Worm (Caenorhabditis elegans) whole organism, late embryonic: ENCODE data around the gene lido-6.

Source experiments
- C38D4.7 ChIP-seq: fragments of 200-800 bp; sonication (Bioruptor generic); optimal IDR thresholded peaks from 2 replicates; lab custom pipeline; 2018; ENCODE audit warnings: mild to moderate bottlenecking, missing genetic modification characterization, moderate library complexity, missing compliant biosample characterization
- K09A11.1 ChIP-seq: sonication (generic microtip); optimal IDR thresholded peaks from 2 replicates; lab custom pipeline; 2017; ENCODE audit warnings: antibody characterized with exemption, mild to moderate bottlenecking, missing genetic modification characterization, missing compliant biosample characterization; ENCODE audit not compliant: insufficient read depth
- T23F11.4 ChIP-seq: fragments of 200-800 bp; sonication (Bioruptor generic); optimal IDR thresholded peaks from 2 replicates; lab custom pipeline; 2018; ENCODE audit warnings: mild to moderate bottlenecking, missing genetic modification characterization, missing compliant biosample characterization
- ama-1 ChIP-seq: fragments of 150-350 bp; optimal IDR thresholded peaks from 2 replicates; lab custom pipeline; 2014
- ceh-18 ChIP-seq: sonication (generic microtip); optimal IDR thresholded peaks from 2 replicates; lab custom pipeline; 2016; ENCODE audit warnings: missing genetic modification characterization, missing compliant biosample characterization
- ceh-24 ChIP-seq: sonication (generic microtip); optimal IDR thresholded peaks from 2 replicates; lab custom pipeline; 2016; ENCODE audit warnings: mild to moderate bottlenecking, missing genetic modification characterization, missing compliant biosample characterization
- ceh-30 ChIP-seq: fragments of 150-350 bp; optimal IDR thresholded peaks from 2 replicates; lab custom pipeline; 2014; ENCODE audit warnings: missing biosample characterization, missing genetic modification characterization
- ceh-45 ChIP-seq: fragments of 200-800 bp; sonication (Bioruptor generic); IDR thresholded peaks from 2 replicates; pipeline ENCODE4 v1.3.6; 2022; ENCODE audit warnings: missing genetic modification reagents, missing genetic modification characterization, missing compliant biosample characterization
- ceh-48 ChIP-seq: sonication (generic microtip); optimal IDR thresholded peaks from 2 replicates; lab custom pipeline; 2016; ENCODE audit warnings: missing genetic modification characterization, inconsistent platforms, missing compliant biosample characterization
- ceh-9 ChIP-seq: sonication (generic microtip); optimal IDR thresholded peaks from 2 replicates; lab custom pipeline; 2016; ENCODE audit warnings: mild to moderate bottlenecking, missing genetic modification characterization, inconsistent platforms, missing compliant biosample characterization
- che-1 ChIP-seq: sonication (generic microtip); optimal IDR thresholded peaks from 2 replicates; lab custom pipeline; 2016; ENCODE audit warnings: mild to moderate bottlenecking, missing genetic modification characterization, missing compliant biosample characterization
- dmd-4 ChIP-seq: sonication (generic microtip); optimal IDR thresholded peaks from 2 replicates; lab custom pipeline; 2016; ENCODE audit warnings: borderline replicate concordance, missing genetic modification characterization, missing compliant biosample characterization
- elt-2 ChIP-seq: sonication (generic microtip); optimal IDR thresholded peaks from 2 replicates; lab custom pipeline; 2016; ENCODE audit warnings: missing genetic modification reagents, missing genetic modification characterization, missing compliant biosample characterization
- fkh-10 ChIP-seq: fragments of 150-350 bp; optimal IDR thresholded peaks from 2 replicates; lab custom pipeline; 2014; ENCODE audit warnings: missing biosample characterization, missing genetic modification reagents, missing genetic modification characterization
- gmeb-2 ChIP-seq: sonication (generic microtip); optimal IDR thresholded peaks from 2 replicates; lab custom pipeline; 2016; ENCODE audit warnings: missing genetic modification characterization, inconsistent platforms, missing compliant biosample characterization
- hlh-15 ChIP-seq: sonication (generic microtip); optimal IDR thresholded peaks from 2 replicates; lab custom pipeline; 2016; ENCODE audit warnings: missing genetic modification characterization, missing compliant biosample characterization
- madf-2 ChIP-seq: sonication (generic microtip); optimal IDR thresholded peaks from 2 replicates; lab custom pipeline; 2017; ENCODE audit warnings: missing genetic modification characterization, missing compliant biosample characterization
- nfya-1 ChIP-seq: sonication (generic microtip); optimal IDR thresholded peaks from 2 replicates; lab custom pipeline; 2017; ENCODE audit warnings: missing genetic modification characterization, mild to moderate bottlenecking, missing compliant biosample characterization, antibody characterized with exemption, moderate library complexity
- pag-3 ChIP-seq: sonication (generic microtip); optimal IDR thresholded peaks from 2 replicates; lab custom pipeline; 2016; ENCODE audit warnings: missing compliant biosample characterization, missing genetic modification characterization, borderline replicate concordance
- pat-9 ChIP-seq: fragments of 200-800 bp; sonication (Bioruptor generic); optimal IDR thresholded peaks from 2 replicates; lab custom pipeline; 2018; ENCODE audit warnings: mild to moderate bottlenecking, missing genetic modification characterization, moderate library complexity, missing compliant biosample characterization
- pax-1 ChIP-seq: fragments of 150-350 bp; optimal IDR thresholded peaks from 2 replicates; lab custom pipeline; 2014; ENCODE audit warnings: missing biosample characterization, missing genetic modification characterization
- pros-1 ChIP-seq: fragments of 150-350 bp; optimal IDR thresholded peaks from 2 replicates; lab custom pipeline; 2014; ENCODE audit warnings: missing biosample characterization, missing genetic modification reagents, missing genetic modification characterization
- ref-2 ChIP-seq: sonication (generic microtip); optimal IDR thresholded peaks from 2 replicates; lab custom pipeline; 2016; ENCODE audit warnings: missing genetic modification characterization, missing compliant biosample characterization
- rnt-1 ChIP-seq: sonication (generic microtip); optimal IDR thresholded peaks from 2 replicates; lab custom pipeline; 2016; ENCODE audit warnings: missing genetic modification characterization, missing compliant biosample characterization
- sdc-2 ChIP-seq: sonication (generic microtip); optimal IDR thresholded peaks from 2 replicates; lab custom pipeline; 2016; ENCODE audit warnings: missing genotype, missing genetic modification characterization, missing compliant biosample characterization
- sox-2 ChIP-seq: fragments of 200-800 bp; sonication (Bioruptor generic); IDR thresholded peaks from 2 replicates; pipeline ENCODE4 v1.3.6; 2022; ENCODE audit warnings: missing genetic modification reagents, missing genetic modification characterization, missing compliant biosample characterization
- syd-9 ChIP-seq: sonication (generic microtip); optimal IDR thresholded peaks from 2 replicates; lab custom pipeline; 2016; ENCODE audit warnings: mild to moderate bottlenecking, missing genetic modification characterization, moderate library complexity, missing compliant biosample characterization
- unc-55 ChIP-seq: sonication (generic microtip); optimal IDR thresholded peaks from 2 replicates; lab custom pipeline; 2017; ENCODE audit warnings: missing biosample characterization, missing genetic modification reagents, missing genetic modification characterization
- unc-86 ChIP-seq: sonication (generic microtip); optimal IDR thresholded peaks from 2 replicates; lab custom pipeline; 2016; ENCODE audit warnings: missing genetic modification characterization, missing compliant biosample characterization

The lido-6 gene

DNA sequence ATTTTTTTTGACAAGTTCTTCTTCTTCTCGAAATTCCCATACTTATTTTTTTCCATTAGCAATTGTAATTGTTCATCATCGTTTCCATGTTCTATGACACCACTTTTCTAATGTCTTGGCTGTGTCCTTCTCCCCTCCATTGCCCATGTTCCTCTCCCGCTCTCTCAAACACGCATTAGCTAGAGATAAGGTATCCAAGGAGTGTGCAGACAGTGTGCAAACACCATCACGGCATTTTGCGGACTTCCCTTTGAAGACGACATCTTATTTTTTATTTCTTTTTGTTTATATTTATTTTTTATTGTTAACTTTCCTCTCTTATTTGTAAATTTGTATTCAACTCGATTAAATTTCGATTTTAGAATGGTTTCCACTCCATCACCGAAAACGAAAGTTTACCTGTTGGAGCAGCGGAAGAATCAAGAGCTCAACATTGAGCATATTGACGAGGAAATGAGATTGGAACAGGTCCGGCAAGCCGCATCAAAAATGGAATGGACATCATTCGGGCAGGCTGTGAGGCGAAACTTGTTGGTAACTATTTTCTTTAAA, 36.2 kb upstream of the lido-6 start, which contains the start of gene mdt-1.2 (continued):
- TF ChIP-seq unc-86 (tag; lab: Kevin White, UChicago): no peak
- TF ChIP-seq ceh-9 (tag; lab: Kevin White, UChicago): no peak
- no peak for TF ChIP-seq ama-1 (lab: Kevin White, UChicago)
- TF ChIP-seq hlh-15: no peak
- TF ChIP-seq ceh-24: no peak
- no peak for TF ChIP-seq ceh-18
- peak; percentile 24 for TF ChIP-seq unc-55
- no peak for TF ChIP-seq fkh-10
- TF ChIP-seq sox-2 (GFP tag; lab: Robert Waterston, UW): no peak
- no peak for TF ChIP-seq K09A11.1 (tag; lab: Kevin White, UChicago)
- peak; percentile 29 for TF ChIP-seq pax-1
- TF ChIP-seq pros-1 (tag; lab: Kevin White, UChicago): peak; percentile 33
- no peak for TF ChIP-seq gmeb-2
- no peak for TF ChIP-seq T23F11.4 (GFP tag; lab: Kevin White, UChicago)

DNA sequence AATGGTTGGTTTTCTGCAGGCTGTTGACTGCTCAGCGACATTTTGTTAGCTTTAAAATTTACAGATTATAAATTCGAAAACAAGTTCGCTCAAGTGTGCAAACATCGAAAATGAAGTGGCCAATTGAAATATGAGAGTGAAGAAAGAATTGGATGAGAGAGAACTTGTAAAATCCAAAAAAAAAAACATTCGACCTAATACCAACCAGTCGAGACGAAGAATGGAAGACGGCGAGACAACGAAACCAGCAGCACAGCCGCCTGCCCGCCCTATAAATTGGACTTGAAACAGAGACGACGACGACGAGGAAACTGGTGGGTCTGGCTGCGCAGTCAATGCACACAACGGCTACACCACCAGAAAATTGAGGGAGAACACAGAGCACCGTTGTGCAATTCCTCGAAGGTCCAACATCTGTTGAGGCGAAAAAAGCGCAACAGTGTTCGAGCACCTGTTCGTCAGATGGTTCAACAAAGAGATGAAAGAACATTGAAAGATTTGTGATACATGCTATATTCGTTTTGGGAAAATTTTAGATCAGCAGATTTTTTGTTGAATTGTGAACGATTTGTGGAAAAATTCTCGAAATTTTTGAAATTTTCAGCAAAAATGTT, 35.0 kb upstream of the lido-6 start, which contains the start of gene T23C6.4:
TSS of gene T23C6.4 (minus strand) at position 51 of the 614 bp plus-strand sequence.
- TF ChIP-seq sdc-2 (tag; lab: Kevin White, UChicago) (peak; percentile 32), syd-9 (tag; lab: Kevin White, UChicago) (no peak), nfya-1 (tag; lab: Kevin White, UChicago) (peak; percentile 3), rnt-1 (tag; lab: Kevin White, UChicago) (no peak), madf-2 (tag; lab: Kevin White, UChicago) (no peak)

DNA sequence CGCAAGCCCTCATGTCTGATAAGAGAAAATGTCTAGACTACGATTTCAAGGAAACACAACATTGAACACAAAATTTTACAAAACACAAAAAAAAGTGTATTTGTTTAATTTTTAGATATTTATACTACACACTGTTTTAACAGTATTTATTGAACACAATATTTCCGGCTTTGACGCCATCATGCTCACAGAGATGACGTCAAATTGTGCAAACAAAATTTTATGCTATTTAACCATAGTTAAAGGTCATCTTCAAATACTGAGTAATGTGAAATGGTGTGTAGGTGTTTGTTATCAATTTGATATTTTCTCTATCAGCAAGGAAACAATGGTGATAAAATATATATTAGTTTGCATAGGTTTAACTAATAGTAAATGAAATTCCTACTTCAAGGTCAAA, 31.6 kb upstream of the lido-6 start:
- TF ChIP-seq elt-2 (tag; lab: Kevin White, UChicago): peak; percentile 26
- TF ChIP-seq ceh-48 (tag; lab: Kevin White, UChicago): no peak

DNA sequence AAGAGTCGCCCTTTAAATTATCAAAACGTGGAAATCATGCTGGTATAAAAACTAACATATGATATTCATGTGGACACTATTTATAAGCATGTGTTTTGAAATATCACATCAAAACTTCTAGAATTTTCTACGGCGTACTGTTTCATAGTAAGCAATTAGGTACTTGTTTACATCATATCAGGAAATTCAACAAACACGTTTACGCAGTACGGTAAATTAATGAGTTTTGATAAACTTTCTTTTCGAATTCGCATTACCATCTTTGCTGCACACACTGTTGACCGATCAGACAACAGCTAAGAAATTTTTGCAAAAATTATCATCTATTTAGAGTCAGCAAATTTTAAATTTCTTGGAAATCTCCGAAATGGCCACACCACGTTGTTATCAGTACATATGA, 25.5 kb upstream of the lido-6 start:
- TF ChIP-seq C38D4.7 (GFP tag; lab: Kevin White, UChicago) (no peak), ref-2 (tag; lab: Kevin White, UChicago) (no peak), pag-3 (tag; lab: Kevin White, UChicago) (no peak), pat-9 (tag; lab: Kevin White, UChicago) (no peak), ceh-45 (GFP tag; lab: Robert Waterston, UW) (no peak), ceh-30 (tag; lab: Kevin White, UChicago) (no peak), unc-55 (no peak)

DNA sequence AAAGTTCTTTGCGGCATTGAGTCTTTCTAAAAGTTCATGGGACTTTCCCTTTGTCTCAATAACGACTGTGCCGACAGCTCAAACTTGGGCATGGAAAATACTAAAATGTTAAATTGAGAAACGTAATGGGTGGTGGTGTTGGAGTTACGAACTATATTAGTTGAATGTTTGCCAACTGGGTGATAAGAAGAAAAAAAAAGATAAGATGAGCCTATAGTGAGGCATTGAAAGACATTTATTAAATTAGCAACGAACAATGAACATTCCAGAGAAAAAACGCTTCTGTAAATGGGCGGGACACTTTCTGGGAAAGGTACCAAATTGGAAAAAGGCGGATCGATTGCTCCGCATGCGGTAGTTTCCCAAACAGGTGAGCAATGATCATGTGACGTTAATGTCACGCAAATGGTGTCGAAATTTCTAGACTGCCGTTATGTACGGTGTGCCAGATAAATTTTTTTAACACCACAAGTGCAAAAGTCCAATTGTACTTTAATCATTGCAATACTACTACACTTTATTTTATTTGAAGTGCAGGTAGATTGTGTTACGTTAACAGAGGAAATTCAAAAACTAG, 24.3 kb upstream of the lido-6 start:
- no peak for TF ChIP-seq che-1 (tag; lab: Kevin White, UChicago)
- TF ChIP-seq elt-2 (tag; lab: Kevin White, UChicago): peak; percentile 77

DNA sequence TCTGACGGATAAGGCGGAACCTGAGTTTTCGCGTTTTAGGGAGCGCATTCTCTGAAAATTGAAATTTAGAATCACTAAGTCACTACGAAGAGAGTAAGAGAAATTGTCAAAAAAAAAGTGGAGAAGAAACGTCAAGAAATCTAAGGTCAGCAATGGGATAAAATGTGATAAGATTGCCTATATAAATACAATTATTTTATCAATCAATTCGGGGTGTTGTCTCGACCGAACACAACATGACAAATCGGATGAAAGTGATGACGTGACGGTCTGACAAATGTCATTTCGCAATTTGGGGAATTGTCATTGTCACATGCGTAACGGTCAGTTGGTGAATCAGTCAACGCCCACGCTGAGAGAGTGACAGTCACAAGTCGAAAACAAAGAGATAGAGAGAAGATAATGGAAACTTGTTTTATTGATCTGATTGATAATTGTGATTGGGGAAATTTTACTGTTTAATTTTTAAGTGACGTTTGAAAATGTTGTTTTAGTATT, 23.1 kb upstream of the lido-6 start, which contains the start of gene cnp-3:
TSS of gene cnp-3 (minus strand) at position 51 of the 498 bp plus-strand sequence.
- TF ChIP-seq unc-55: peak; percentile 49
- no peak for TF ChIP-seq dmd-4
- TF ChIP-seq, all 69 proteins: peak for 1
